Worm (Caenorhabditis elegans) whole organism, L4 larva: Measurements from ENCODE around the gene mtch-1.

ENCODE experiments used
- F44E2.7 ChIP-seq: fragments of 200-800 bp; sonication (Bioruptor generic); IDR thresholded peaks from 2 replicates; pipeline ENCODE4 v2.1.2; 2022; ENCODE audit warnings: missing genetic modification characterization, missing compliant biosample characterization
- R02D3.7 ChIP-seq: fragments of 150-350 bp; sonication (generic microtip); optimal IDR thresholded peaks from 3 replicates; lab custom pipeline; 2014; ENCODE audit warnings: missing biosample characterization, missing genetic modification characterization
- Y48G9A.11 ChIP-seq: fragments of 200-800 bp; sonication (Bioruptor generic); IDR thresholded peaks from 2 replicates; pipeline ENCODE4 v1.3.6; 2022; ENCODE audit warnings: missing genetic modification reagents, missing genetic modification characterization, missing compliant biosample characterization
- aly-2 ChIP-seq: sonication (generic microtip); optimal IDR thresholded peaks from 2 replicates; lab custom pipeline; 2018; ENCODE audit warnings: missing biosample characterization, missing genetic modification characterization
- ama-1 ChIP-seq: fragments of 150-350 bp; optimal IDR thresholded peaks from 2 replicates; lab custom pipeline; 2014; ENCODE audit warnings: inconsistent platforms, mixed read lengths
- arid-1 ChIP-seq: fragments of 200-800 bp; sonication (Bioruptor generic); conservative IDR thresholded peaks from 2 replicates; pipeline ENCODE4 v1.3.6; 2022; ENCODE audit warnings: missing genetic modification reagents, missing genetic modification characterization, missing compliant biosample characterization
- ceh-32 ChIP-seq: sonication (generic microtip); optimal IDR thresholded peaks from 2 replicates; lab custom pipeline; 2016; ENCODE audit warnings: mild to moderate bottlenecking, missing genetic modification characterization, missing compliant biosample characterization; ENCODE audit not compliant: poor library complexity
- ceh-62 ChIP-seq: sonication (generic microtip); optimal IDR thresholded peaks from 2 replicates; lab custom pipeline; 2017; ENCODE audit warnings: missing biosample characterization, missing genetic modification characterization
- cey-2 ChIP-seq: sonication (generic microtip); optimal IDR thresholded peaks from 3 replicates; lab custom pipeline; 2017; ENCODE audit warnings: missing genetic modification characterization, mild to moderate bottlenecking, missing compliant biosample characterization, antibody characterized with exemption, borderline replicate concordance; ENCODE audit not compliant: insufficient read depth
- daf-16 ChIP-seq, 3 experiments: sonication (generic microtip); optimal IDR thresholded peaks; 2 replicates each; lab custom pipeline; 2016 to 2017; ENCODE audit warnings: missing genetic modification characterization in 3 of 3, missing genetic modification reagents in 3 of 3, mild to moderate bottlenecking in 2 of 3, missing compliant biosample characterization in 2 of 3, missing biosample characterization in 1 of 3, moderate library complexity in 1 of 3
- daf-19 ChIP-seq: fragments of 200-800 bp; sonication (Bioruptor generic); conservative IDR thresholded peaks from 2 replicates; pipeline ENCODE4 v1.3.6; 2022; ENCODE audit warnings: missing genetic modification characterization, missing compliant biosample characterization
- daf-8 ChIP-seq: fragments of 200-800 bp; sonication (Bioruptor generic); IDR thresholded peaks from 2 replicates; pipeline ENCODE4 v1.3.6; 2022; ENCODE audit warnings: missing genetic modification characterization, missing compliant biosample characterization
- dve-1 ChIP-seq: sonication (generic microtip); optimal IDR thresholded peaks from 2 replicates; lab custom pipeline; 2017; ENCODE audit warnings: antibody characterized with exemption, mild to moderate bottlenecking, missing genetic modification characterization, missing compliant biosample characterization; ENCODE audit not compliant: insufficient read depth
- fos-1 ChIP-seq: fragments of 150-350 bp; optimal IDR thresholded peaks from 2 replicates; lab custom pipeline; 2014; ENCODE audit warnings: missing biosample characterization, missing genetic modification characterization
- hif-1 ChIP-seq, 2 experiments: sonication (generic microtip); optimal IDR thresholded peaks; 2 replicates each; lab custom pipeline; 2016 to 2017; ENCODE audit warnings: missing compliant biosample characterization in 2 of 2, missing genetic modification characterization in 2 of 2, missing genetic modification reagents in 2 of 2, missing genotype in 2 of 2, mild to moderate bottlenecking in 1 of 2
- hlh-11 ChIP-seq: fragments of 200-800 bp; sonication (Bioruptor generic); optimal IDR thresholded peaks from 2 replicates; lab custom pipeline; 2018; ENCODE audit warnings: mild to moderate bottlenecking, missing genetic modification characterization, missing compliant biosample characterization
- hmg-1.1 ChIP-seq: fragments of 200-800 bp; sonication (Bioruptor generic); IDR thresholded peaks from 2 replicates; pipeline ENCODE4 v1.3.6; 2022; ENCODE audit warnings: missing genetic modification reagents, missing genetic modification characterization, missing compliant biosample characterization
- lim-7 ChIP-seq: fragments of 200-800 bp; sonication (Bioruptor generic); IDR thresholded peaks from 2 replicates; pipeline ENCODE4 v1.3.6; 2022; ENCODE audit warnings: missing genetic modification characterization, missing compliant biosample characterization
- lin-29 ChIP-seq: fragments of 200-800 bp; sonication (Bioruptor generic); IDR thresholded peaks from 2 replicates; pipeline ENCODE4 v1.3.6; 2022; ENCODE audit warnings: missing genetic modification reagents, missing genetic modification characterization, missing compliant biosample characterization
- lin-38 ChIP-seq: fragments of 200-800 bp; sonication (Bioruptor generic); IDR thresholded peaks from 2 replicates; pipeline ENCODE4 v1.3.6; 2022; ENCODE audit warnings: missing genetic modification reagents, missing genetic modification characterization, missing compliant biosample characterization
- lsy-2 ChIP-seq, 2 experiments: fragments of 150-350 bp in 1 of 2; sonication (generic microtip) in 1 of 2; optimal IDR thresholded peaks; 2 replicates each; lab custom pipeline; 2014 to 2017; ENCODE audit warnings: missing biosample characterization in 2 of 2, missing genetic modification characterization in 2 of 2
- madf-5 ChIP-seq, 2 experiments: fragments of 200-800 bp; sonication (Bioruptor generic); IDR thresholded peaks; 2 replicates each; pipeline ENCODE4 v1.3.6; 2022; ENCODE audit warnings: missing compliant biosample characterization in 2 of 2, missing genetic modification characterization in 2 of 2
- mdl-1 ChIP-seq, 2 experiments: fragments of 150-350 bp in 1 of 2; sonication (generic microtip) in 1 of 2; optimal IDR thresholded peaks; 2 replicates each; lab custom pipeline; 2014 to 2017; ENCODE audit warnings: missing biosample characterization in 2 of 2, missing genetic modification characterization in 2 of 2
- mep-1 ChIP-seq: fragments of 150-350 bp; sonication (generic microtip); optimal IDR thresholded peaks from 3 replicates; lab custom pipeline; 2014; ENCODE audit warnings: missing biosample characterization, missing genetic modification characterization
- mes-2 ChIP-seq: sonication (generic microtip); optimal IDR thresholded peaks from 2 replicates; lab custom pipeline; 2016; ENCODE audit warnings: missing genotype, mild to moderate bottlenecking, missing genetic modification characterization, missing compliant biosample characterization; ENCODE audit not compliant: poor library complexity, severe bottlenecking
- nhr-10 ChIP-seq: fragments of 150-350 bp; optimal IDR thresholded peaks from 2 replicates; lab custom pipeline; 2014; ENCODE audit warnings: missing biosample characterization, missing genetic modification characterization
- nhr-102 ChIP-seq: sonication (generic microtip); optimal IDR thresholded peaks from 2 replicates; lab custom pipeline; 2016; ENCODE audit warnings: mild to moderate bottlenecking, missing genetic modification characterization, moderate library complexity, missing compliant biosample characterization
- nhr-11 ChIP-seq: fragments of 150-350 bp; optimal IDR thresholded peaks from 2 replicates; lab custom pipeline; 2014; ENCODE audit warnings: missing biosample characterization, missing genetic modification characterization
- nhr-237 ChIP-seq: sonication (generic microtip); optimal IDR thresholded peaks from 2 replicates; lab custom pipeline; 2017; ENCODE audit warnings: missing biosample characterization, missing genetic modification characterization
- nhr-25 ChIP-seq: sonication (generic microtip); optimal IDR thresholded peaks from 2 replicates; lab custom pipeline; 2017; ENCODE audit warnings: missing genetic modification characterization, mild to moderate bottlenecking, missing compliant biosample characterization, antibody characterized with exemption, moderate library complexity, borderline replicate concordance; ENCODE audit not compliant: insufficient read depth
- nhr-28 ChIP-seq: fragments of 150-350 bp; optimal IDR thresholded peaks from 2 replicates; lab custom pipeline; 2014; ENCODE audit warnings: missing biosample characterization, missing genetic modification characterization
- nhr-42 ChIP-seq: fragments of 200-800 bp; sonication (Bioruptor generic); IDR thresholded peaks from 2 replicates; pipeline ENCODE4 v1.3.6; 2022; ENCODE audit warnings: missing genetic modification characterization, missing compliant biosample characterization
- nhr-48 ChIP-seq: sonication (generic microtip); optimal IDR thresholded peaks from 2 replicates; lab custom pipeline; 2016; ENCODE audit warnings: mild to moderate bottlenecking, missing genetic modification characterization, missing compliant biosample characterization
- nhr-6 ChIP-seq: fragments of 150-350 bp; optimal IDR thresholded peaks from 2 replicates; lab custom pipeline; 2014; ENCODE audit warnings: missing biosample characterization, missing genetic modification characterization
- nhr-76 ChIP-seq: fragments of 150-350 bp; optimal IDR thresholded peaks from 2 replicates; lab custom pipeline; 2014; ENCODE audit warnings: missing biosample characterization, missing genetic modification characterization
- pha-4 ChIP-seq, 2 experiments: fragments of 150-350 bp in 1 of 2; fragments of 200-800 bp in 1 of 2; sonication (Bioruptor generic) in 1 of 2; IDR thresholded peaks in 1 of 2; optimal IDR thresholded peaks in 1 of 2; 2 replicates each; pipeline versions ENCODE4 v1.3.6 to Lab custom; 2014 to 2022; ENCODE audit warnings: missing genetic modification characterization in 2 of 2, missing genetic modification reagents in 2 of 2, missing biosample characterization in 1 of 2, missing compliant biosample characterization in 1 of 2
- php-3 ChIP-seq: fragments of 200-800 bp; sonication (Bioruptor generic); IDR thresholded peaks from 2 replicates; pipeline ENCODE4 v1.3.6; 2022; ENCODE audit warnings: missing genetic modification reagents, missing genetic modification characterization, missing compliant biosample characterization
- pqm-1 ChIP-seq: sonication (generic microtip); optimal IDR thresholded peaks from 2 replicates; lab custom pipeline; 2017; ENCODE audit warnings: missing biosample characterization, missing genetic modification characterization
- snpc-4 ChIP-seq: fragments of 150-350 bp; optimal IDR thresholded peaks from 2 replicates; lab custom pipeline; 2014; ENCODE audit warnings: missing biosample characterization, missing genetic modification characterization
- spr-1 ChIP-seq: sonication (generic microtip); optimal IDR thresholded peaks from 2 replicates; lab custom pipeline; 2016; ENCODE audit warnings: mild to moderate bottlenecking, missing genetic modification characterization, missing compliant biosample characterization
- unc-130 ChIP-seq: sonication (generic microtip); optimal IDR thresholded peaks from 2 replicates; lab custom pipeline; 2016; ENCODE audit warnings: missing genetic modification reagents, missing genetic modification characterization, missing compliant biosample characterization
- unc-62 ChIP-seq, 3 experiments: fragments of 150-350 bp in 1 of 3; sonication (generic microtip); optimal IDR thresholded peaks in 2 of 3; peaks in 1 of 3; 1 replicate in 1 of 3; 2 replicates in 2 of 3; lab custom pipeline; 2014 to 2017; ENCODE audit warnings: missing biosample characterization in 3 of 3, missing genetic modification characterization in 3 of 3, missing genetic modification reagents in 3 of 3, missing genotype in 1 of 3
- zfp-3 ChIP-seq: fragments of 200-800 bp; sonication (Bioruptor generic); conservative IDR thresholded peaks from 2 replicates; pipeline ENCODE4 v1.3.6; 2022; ENCODE audit warnings: missing genetic modification reagents, missing genetic modification characterization, missing compliant biosample characterization
- ztf-7 ChIP-seq: fragments of 150-350 bp; optimal IDR thresholded peaks from 2 replicates; lab custom pipeline; 2014; ENCODE audit warnings: missing biosample characterization, missing genetic modification characterization

mtch-1 gene

DNA sequence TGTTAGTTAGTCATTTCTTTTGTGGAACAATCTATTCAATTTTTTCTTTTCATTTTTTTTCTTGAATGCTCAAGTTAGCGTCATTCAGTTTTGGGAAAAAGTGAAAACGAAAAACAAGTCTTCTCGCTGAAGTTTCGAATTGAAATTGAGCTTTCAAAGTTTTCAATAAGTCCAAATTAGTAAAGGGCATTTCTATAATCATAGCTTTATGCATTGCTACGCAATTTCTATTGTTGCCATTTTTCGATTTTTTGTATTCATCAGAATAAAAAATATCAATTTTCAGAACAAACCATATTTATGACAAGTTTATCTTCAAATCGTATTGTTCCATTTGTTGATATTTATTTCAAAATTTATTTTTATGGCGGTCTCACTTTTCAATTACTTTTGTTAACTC is 34.2 kb upstream of the mtch-1 start, which contains the start of gene srd-55:
Gene srd-55, plus strand, starts transcription at position 301 of the 400 bp plus-strand sequence.
- no peak for TF ChIP-seq aly-2
- no peak for TF ChIP-seq daf-16 (GFP tag; optimal IDR thresholded peaks at IDR 0.05; lab: Kevin White, UChicago)
- TF ChIP-seq daf-16 (tag; optimal IDR thresholded peaks at IDR 0.05; lab: Kevin White, UChicago) = no peak
- TF ChIP-seq dve-1 (tag; lab: Kevin White, UChicago) = no peak
- no peak for TF ChIP-seq lim-7
- no peak for TF ChIP-seq hif-1 (tag; optimal IDR thresholded peaks at IDR 0.05; lab: Kevin White, UChicago)
- TF ChIP-seq ama-1 = no peak
- TF ChIP-seq lin-29 = no peak
- no peak for TF ChIP-seq php-3 (GFP tag; lab: Robert Waterston, UW)
- no peak for TF ChIP-seq nhr-6
- TF ChIP-seq nhr-237 (tag; lab: Kevin White, UChicago) = no peak
- TF ChIP-seq zfp-3 (GFP tag; lab: Robert Waterston, UW) = no peak

DNA sequence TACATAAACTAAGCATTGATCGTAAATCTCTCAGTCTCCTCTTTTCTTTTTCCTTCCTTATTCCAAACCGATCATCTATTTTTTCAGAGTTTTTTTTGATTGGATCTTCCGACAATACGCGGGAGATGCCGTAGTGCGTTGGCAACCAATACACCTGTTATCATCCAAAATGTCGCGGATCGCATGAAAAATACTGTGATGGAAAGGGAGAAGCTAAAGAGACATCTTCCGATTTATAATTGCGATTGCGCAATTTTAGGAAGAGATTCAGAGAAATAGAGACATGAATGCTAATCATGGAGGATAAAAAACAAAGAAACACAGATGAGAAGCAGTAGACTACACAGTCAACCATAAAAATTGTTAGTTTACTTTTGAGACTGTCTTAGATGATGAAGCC is 32.5 kb upstream of the mtch-1 start:
- TF ChIP-seq Y48G9A.11 (GFP tag; lab: Robert Waterston, UW) (no peak), nhr-10 (no peak), ztf-7 (tag; lab: Kevin White, UChicago) (no peak), nhr-11 (tag; lab: Kevin White, UChicago) (no peak), F44E2.7 (no peak), nhr-48 (tag; lab: Kevin White, UChicago) (peak; percentile 65), nhr-102 (tag; lab: Kevin White, UChicago) (no peak), spr-1 (tag; lab: Kevin White, UChicago) (peak; percentile 15), hlh-11 (tag; lab: Kevin White, UChicago) (peak; percentile 48)

DNA sequence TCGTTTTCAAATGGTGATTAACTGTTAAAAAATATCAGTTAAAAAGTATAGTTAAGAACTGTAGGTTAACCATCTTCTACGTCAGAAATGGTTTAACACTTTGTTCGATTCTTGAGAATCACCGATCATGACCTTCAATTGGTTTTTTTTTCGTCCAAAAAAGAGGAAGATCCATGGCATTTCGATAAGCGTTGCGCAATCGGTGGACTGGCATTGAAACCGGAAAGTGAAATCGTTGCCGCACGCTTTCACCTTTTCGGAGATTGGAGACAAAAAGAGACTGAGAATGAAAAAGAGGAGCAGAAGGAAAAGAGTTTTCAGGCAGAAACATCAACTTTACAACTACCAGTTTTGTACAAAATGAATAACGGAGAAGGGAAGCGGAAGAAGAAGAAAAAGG is 31.3 kb upstream of the mtch-1 start:
- TF ChIP-seq snpc-4 (tag; lab: Kevin White, UChicago) (no peak), lim-7 (no peak), madf-5 (GFP tag; IDR thresholded peaks at IDR 0.05; lab: Robert Waterston, UW) (0 out of 4 replicates have a peak, but pooled peaks of 1 of the 2 experiments have one; percentile 37), fos-1 (tag; lab: Kevin White, UChicago) (no peak), zfp-3 (GFP tag; lab: Robert Waterston, UW) (no peak), ceh-32 (tag; lab: Kevin White, UChicago) (no peak), mdl-1 (tag; optimal IDR thresholded peaks at IDR 0.05; lab: Kevin White, UChicago) (peak in 1 of 2 experiments; percentile 43), nhr-25 (tag; lab: Kevin White, UChicago) (peak; percentile 69), unc-130 (no peak), ceh-62 (tag; lab: Kevin White, UChicago) (no peak), cey-2 (peak; percentile 23), nhr-10 (no peak), pha-4 (GFP tag; IDR thresholded peaks at IDR 0.05; lab: Robert Waterston, UW) (no peak), pha-4 (tag; optimal IDR thresholded peaks at IDR 0.05; lab: Kevin White, UChicago) (no peak), hif-1 (tag; optimal IDR thresholded peaks at IDR 0.05; lab: Kevin White, UChicago) (no peak), mes-2 (tag; lab: Kevin White, UChicago) (no peak), nhr-76 (tag; lab: Kevin White, UChicago) (no peak), lin-38 (GFP tag; lab: Robert Waterston, UW) (no peak), lsy-2 (tag; optimal IDR thresholded peaks at IDR 0.05; lab: Kevin White, UChicago) (no peak), R02D3.7 (tag; lab: Kevin White, UChicago) (no peak), Y48G9A.11 (GFP tag; lab: Robert Waterston, UW) (no peak), arid-1 (GFP tag; lab: Robert Waterston, UW) (no peak), unc-62 (GFP tag; optimal IDR thresholded peaks at IDR 0.05 in 1 of 2; lab: Kevin White, UChicago) (peak in 1 of 2 experiments; percentile 56), unc-62 (tag; optimal IDR thresholded peaks at IDR 0.05; lab: Kevin White, UChicago) (no peak), daf-16 (GFP tag; optimal IDR thresholded peaks at IDR 0.05; lab: Kevin White, UChicago) (no peak), daf-16 (tag; optimal IDR thresholded peaks at IDR 0.05; lab: Kevin White, UChicago) (no peak), daf-8 (GFP tag; lab: Robert Waterston, UW) (no peak), hlh-11 (tag; lab: Kevin White, UChicago) (peak; percentile 46), nhr-102 (tag; lab: Kevin White, UChicago) (no peak), nhr-42 (no peak), hmg-1.1 (GFP tag; lab: Robert Waterston, UW) (no peak), pqm-1 (tag; lab: Kevin White, UChicago) (no peak), daf-19 (GFP tag; lab: Robert Waterston, UW) (no peak), nhr-28 (tag; lab: Kevin White, UChicago) (peak; percentile 56), mep-1 (tag; lab: Kevin White, UChicago) (peak; percentile 44)
